Fruit fly (Drosophila melanogaster) whole organism, prepupa: ENCODE measurements around the gene Cpr100A.

Experiments
- CG16779 ChIP-seq: fragments of 200-800 bp; sonication (Bioruptor generic); optimal IDR thresholded peaks from 3 replicates; lab custom pipeline; 2017; ENCODE audit warnings: missing biosample characterization, mild to moderate bottlenecking, missing genetic modification characterization
- CG34406 ChIP-seq: fragments of 200-800 bp; sonication (Bioruptor generic); optimal IDR thresholded peaks from 3 replicates; lab custom pipeline; 2016; ENCODE audit warnings: missing biosample characterization, missing genetic modification characterization
- CG6854 ChIP-seq: fragments of 200-800 bp; sonication (Bioruptor generic); optimal IDR thresholded peaks from 2 replicates; lab custom pipeline; 2017; ENCODE audit warnings: missing biosample characterization, mild to moderate bottlenecking, missing genetic modification characterization
- Lpt ChIP-seq: fragments of 200-800 bp; sonication (Bioruptor generic); optimal IDR thresholded peaks from 3 replicates; lab custom pipeline; 2016; ENCODE audit warnings: missing biosample characterization, missing genetic modification characterization
- net ChIP-seq: fragments of 200-800 bp; sonication (Bioruptor generic); optimal IDR thresholded peaks from 3 replicates; lab custom pipeline; 2016; ENCODE audit warnings: missing biosample characterization, missing genetic modification characterization
- salr ChIP-seq, 2 experiments: fragments of 200-800 bp; sonication (Bioruptor generic); optimal IDR thresholded peaks; 3 replicates each; lab custom pipeline; 2016 to 2018; ENCODE audit warnings: missing biosample characterization in 2 of 2, missing genetic modification characterization in 2 of 2, mild to moderate bottlenecking in 1 of 2
- spab ChIP-seq: fragments of 200-800 bp; sonication (Bioruptor generic); optimal IDR thresholded peaks from 2 replicates; lab custom pipeline; 2017; ENCODE audit warnings: missing biosample characterization, mild to moderate bottlenecking, missing genetic modification characterization, missing genetic modification reagents

- TF ChIP-seq CG16779 (tag; lab: Kevin White, UChicago), result no peak
- peak in 1 of 2 experiments; percentile 53 for TF ChIP-seq salr (GFP tag; optimal IDR thresholded peaks at IDR 0.05; lab: Kevin White, UChicago)
- no peak for TF ChIP-seq CG34406 (GFP tag; lab: Kevin White, UChicago)
- peak; percentile 23 for TF ChIP-seq Lpt (GFP tag; lab: Kevin White, UChicago)
- TF ChIP-seq net, result peak; percentile 42
- TF ChIP-seq spab, result peak; percentile 11
- no peak for TF ChIP-seq CG6854
Measured at dm6 chr3R:30833078-30833477, 34.2 kb upstream of the Cpr100A start.
